Worm (Caenorhabditis elegans) whole organism, L4 larva: ENCODE results near the gene R04E5.7.

Experiments
- F26F4.8 ChIP-seq: fragments of 200-800 bp; sonication (Bioruptor generic); conservative IDR thresholded peaks from 2 replicates; pipeline ENCODE4 v1.3.6; 2022; ENCODE audit warnings: missing genetic modification characterization, missing compliant biosample characterization
- F37D6.2 ChIP-seq: sonication (generic microtip); optimal IDR thresholded peaks from 2 replicates; lab custom pipeline; 2016; ENCODE audit warnings: mild to moderate bottlenecking, missing genetic modification characterization, missing compliant biosample characterization
- F44E2.7 ChIP-seq: fragments of 200-800 bp; sonication (Bioruptor generic); IDR thresholded peaks from 2 replicates; pipeline ENCODE4 v2.1.2; 2022; ENCODE audit warnings: missing genetic modification characterization, missing compliant biosample characterization
- F49E8.2 ChIP-seq: sonication (generic microtip); optimal IDR thresholded peaks from 2 replicates; lab custom pipeline; 2016; ENCODE audit warnings: missing compliant biosample characterization, mild to moderate bottlenecking, missing genetic modification characterization, borderline replicate concordance
- Y48G9A.11 ChIP-seq: fragments of 200-800 bp; sonication (Bioruptor generic); IDR thresholded peaks from 2 replicates; pipeline ENCODE4 v1.3.6; 2022; ENCODE audit warnings: missing genetic modification reagents, missing genetic modification characterization, missing compliant biosample characterization
- ZK546.5 ChIP-seq, 2 experiments: sonication (generic microtip); optimal IDR thresholded peaks; 2 replicates each; lab custom pipeline; 2017; ENCODE audit warnings: missing biosample characterization in 2 of 2, missing genetic modification characterization in 2 of 2
- attf-4 ChIP-seq: sonication (generic microtip); optimal IDR thresholded peaks from 3 replicates; lab custom pipeline; 2017; ENCODE audit warnings: missing biosample characterization, missing genetic modification characterization
- ceh-20 ChIP-seq: fragments of 200-800 bp; sonication (Bioruptor generic); IDR thresholded peaks from 2 replicates; pipeline ENCODE4 v1.3.6; 2022; ENCODE audit warnings: missing genetic modification reagents, missing genetic modification characterization, missing compliant biosample characterization
- ceh-28 ChIP-seq: fragments of 150-350 bp; optimal IDR thresholded peaks from 2 replicates; lab custom pipeline; 2014; ENCODE audit warnings: missing biosample characterization, missing genetic modification reagents, missing genetic modification characterization
- daf-16 ChIP-seq, 3 experiments: sonication (generic microtip); optimal IDR thresholded peaks; 2 replicates each; lab custom pipeline; 2016 to 2017; ENCODE audit warnings: missing genetic modification characterization in 3 of 3, missing genetic modification reagents in 3 of 3, mild to moderate bottlenecking in 2 of 3, missing compliant biosample characterization in 2 of 3, missing biosample characterization in 1 of 3, moderate library complexity in 1 of 3
- daf-19 ChIP-seq: fragments of 200-800 bp; sonication (Bioruptor generic); conservative IDR thresholded peaks from 2 replicates; pipeline ENCODE4 v1.3.6; 2022; ENCODE audit warnings: missing genetic modification characterization, missing compliant biosample characterization
- dmd-6 ChIP-seq: fragments of 200-800 bp; sonication (Bioruptor generic); IDR thresholded peaks from 2 replicates; pipeline ENCODE4 v1.3.6; 2022; ENCODE audit warnings: missing genetic modification reagents, missing genetic modification characterization, missing compliant biosample characterization
- dmd-8 ChIP-seq: fragments of 200-800 bp; sonication (Bioruptor generic); IDR thresholded peaks from 2 replicates; pipeline ENCODE4 v1.3.6; 2022; ENCODE audit warnings: missing genetic modification characterization, missing compliant biosample characterization
- duxl-1 ChIP-seq: sonication (generic microtip); optimal IDR thresholded peaks from 2 replicates; lab custom pipeline; 2016; ENCODE audit warnings: mild to moderate bottlenecking, missing genetic modification characterization, moderate library complexity, missing compliant biosample characterization; ENCODE audit not compliant: poor library complexity
- dve-1 ChIP-seq: sonication (generic microtip); optimal IDR thresholded peaks from 2 replicates; lab custom pipeline; 2017; ENCODE audit warnings: antibody characterized with exemption, mild to moderate bottlenecking, missing genetic modification characterization, missing compliant biosample characterization; ENCODE audit not compliant: insufficient read depth
- fkh-10 ChIP-seq: fragments of 150-350 bp; optimal IDR thresholded peaks from 2 replicates; lab custom pipeline; 2014; ENCODE audit warnings: missing biosample characterization, missing genetic modification reagents, missing genetic modification characterization
- gei-8 ChIP-seq: fragments of 200-800 bp; sonication (Bioruptor generic); optimal IDR thresholded peaks from 2 replicates; lab custom pipeline; 2018; ENCODE audit warnings: mild to moderate bottlenecking, missing genetic modification characterization, missing compliant biosample characterization
- hif-1 ChIP-seq, 2 experiments: sonication (generic microtip); optimal IDR thresholded peaks; 2 replicates each; lab custom pipeline; 2016 to 2017; ENCODE audit warnings: missing compliant biosample characterization in 2 of 2, missing genetic modification characterization in 2 of 2, missing genetic modification reagents in 2 of 2, missing genotype in 2 of 2, mild to moderate bottlenecking in 1 of 2
- hlh-11 ChIP-seq: fragments of 200-800 bp; sonication (Bioruptor generic); optimal IDR thresholded peaks from 2 replicates; lab custom pipeline; 2018; ENCODE audit warnings: mild to moderate bottlenecking, missing genetic modification characterization, missing compliant biosample characterization
- hlh-30 ChIP-seq: sonication (generic microtip); optimal IDR thresholded peaks from 2 replicates; lab custom pipeline; 2017; ENCODE audit warnings: antibody characterized with exemption, mild to moderate bottlenecking, missing genetic modification characterization, missing compliant biosample characterization; ENCODE audit not compliant: insufficient read depth
- lin-13 ChIP-seq: fragments of 150-350 bp; optimal IDR thresholded peaks from 2 replicates; lab custom pipeline; 2014; ENCODE audit warnings: missing biosample characterization, missing genetic modification reagents, missing genetic modification characterization
- lin-15B ChIP-seq: fragments of 150-350 bp; sonication (generic microtip); optimal IDR thresholded peaks from 3 replicates; lab custom pipeline; 2014; ENCODE audit warnings: missing biosample characterization, missing genetic modification characterization
- lin-29 ChIP-seq: fragments of 200-800 bp; sonication (Bioruptor generic); IDR thresholded peaks from 2 replicates; pipeline ENCODE4 v1.3.6; 2022; ENCODE audit warnings: missing genetic modification reagents, missing genetic modification characterization, missing compliant biosample characterization
- lin-38 ChIP-seq: fragments of 200-800 bp; sonication (Bioruptor generic); IDR thresholded peaks from 2 replicates; pipeline ENCODE4 v1.3.6; 2022; ENCODE audit warnings: missing genetic modification reagents, missing genetic modification characterization, missing compliant biosample characterization
- madf-9 ChIP-seq: fragments of 200-800 bp; sonication (Bioruptor generic); conservative IDR thresholded peaks from 2 replicates; pipeline ENCODE4 v1.3.6; 2022; ENCODE audit warnings: missing genetic modification reagents, missing genetic modification characterization, missing compliant biosample characterization
- mdl-1 ChIP-seq, 2 experiments: fragments of 150-350 bp in 1 of 2; sonication (generic microtip) in 1 of 2; optimal IDR thresholded peaks; 2 replicates each; lab custom pipeline; 2014 to 2017; ENCODE audit warnings: missing biosample characterization in 2 of 2, missing genetic modification characterization in 2 of 2
- mdt-29 ChIP-seq: fragments of 200-800 bp; sonication (Bioruptor generic); IDR thresholded peaks from 2 replicates; pipeline ENCODE4 v1.3.6; 2022; ENCODE audit warnings: missing genetic modification reagents, missing genetic modification characterization, missing compliant biosample characterization
- nhr-10 ChIP-seq: fragments of 150-350 bp; optimal IDR thresholded peaks from 2 replicates; lab custom pipeline; 2014; ENCODE audit warnings: missing biosample characterization, missing genetic modification characterization
- nhr-11 ChIP-seq: fragments of 150-350 bp; optimal IDR thresholded peaks from 2 replicates; lab custom pipeline; 2014; ENCODE audit warnings: missing biosample characterization, missing genetic modification characterization
- nhr-111 ChIP-seq: fragments of 200-800 bp; sonication (Bioruptor generic); optimal IDR thresholded peaks from 2 replicates; lab custom pipeline; 2018; ENCODE audit warnings: mild to moderate bottlenecking, missing genetic modification characterization, missing compliant biosample characterization
- nhr-28 ChIP-seq: fragments of 150-350 bp; optimal IDR thresholded peaks from 2 replicates; lab custom pipeline; 2014; ENCODE audit warnings: missing biosample characterization, missing genetic modification characterization
- nhr-48 ChIP-seq: sonication (generic microtip); optimal IDR thresholded peaks from 2 replicates; lab custom pipeline; 2016; ENCODE audit warnings: mild to moderate bottlenecking, missing genetic modification characterization, missing compliant biosample characterization
- nhr-6 ChIP-seq: fragments of 150-350 bp; optimal IDR thresholded peaks from 2 replicates; lab custom pipeline; 2014; ENCODE audit warnings: missing biosample characterization, missing genetic modification characterization
- pqm-1 ChIP-seq: sonication (generic microtip); optimal IDR thresholded peaks from 2 replicates; lab custom pipeline; 2017; ENCODE audit warnings: missing biosample characterization, missing genetic modification characterization
- rbr-2 ChIP-seq: sonication (generic microtip); optimal IDR thresholded peaks from 2 replicates; lab custom pipeline; 2016; ENCODE audit warnings: missing genotype, missing genetic modification characterization, missing compliant biosample characterization
- saeg-2 ChIP-seq: fragments of 200-800 bp; sonication (Bioruptor generic); IDR thresholded peaks from 2 replicates; pipeline ENCODE4 v1.3.6; 2022; ENCODE audit warnings: missing genetic modification reagents, missing genetic modification characterization, missing compliant biosample characterization
- spr-1 ChIP-seq: sonication (generic microtip); optimal IDR thresholded peaks from 2 replicates; lab custom pipeline; 2016; ENCODE audit warnings: mild to moderate bottlenecking, missing genetic modification characterization, missing compliant biosample characterization
- tag-97 ChIP-seq: fragments of 200-800 bp; sonication (Bioruptor generic); IDR thresholded peaks from 2 replicates; pipeline ENCODE4 v1.3.6; 2022; ENCODE audit warnings: missing genetic modification characterization, missing compliant biosample characterization
- unc-39 ChIP-seq: sonication (generic microtip); optimal IDR thresholded peaks from 2 replicates; lab custom pipeline; 2017; ENCODE audit warnings: missing biosample characterization, missing genetic modification characterization
- vab-7 ChIP-seq: fragments of 200-800 bp; sonication (Bioruptor generic); IDR thresholded peaks from 2 replicates; pipeline ENCODE4 v1.3.6; 2022; ENCODE audit warnings: missing genetic modification reagents, missing genetic modification characterization, missing compliant biosample characterization
- zag-1 ChIP-seq: fragments of 150-350 bp; optimal IDR thresholded peaks from 2 replicates; lab custom pipeline; 2014; ENCODE audit warnings: missing biosample characterization, missing genetic modification characterization
- zip-2 ChIP-seq: fragments of 150-350 bp; optimal IDR thresholded peaks from 2 replicates; lab custom pipeline; 2014; ENCODE audit warnings: missing biosample characterization, missing genetic modification characterization

R04E5.7 gene

ce11 chrX:8762927-8763326 lies 34.1 kb downstream of the R04E5.7 start:
- TF ChIP-seq ZK546.5 (tag; optimal IDR thresholded peaks at IDR 0.05; lab: Kevin White, UChicago) (no peak), nhr-11 (tag; lab: Kevin White, UChicago) (peak; percentile 4), Y48G9A.11 (GFP tag; lab: Robert Waterston, UW) (no peak), mdt-29 (GFP tag; lab: Robert Waterston, UW) (no peak), nhr-111 (GFP tag; lab: Kevin White, UChicago) (no peak), hlh-11 (tag; lab: Kevin White, UChicago) (peak; percentile 3), lin-13 (GFP tag; lab: Kevin White, UChicago) (no peak)

DNA sequence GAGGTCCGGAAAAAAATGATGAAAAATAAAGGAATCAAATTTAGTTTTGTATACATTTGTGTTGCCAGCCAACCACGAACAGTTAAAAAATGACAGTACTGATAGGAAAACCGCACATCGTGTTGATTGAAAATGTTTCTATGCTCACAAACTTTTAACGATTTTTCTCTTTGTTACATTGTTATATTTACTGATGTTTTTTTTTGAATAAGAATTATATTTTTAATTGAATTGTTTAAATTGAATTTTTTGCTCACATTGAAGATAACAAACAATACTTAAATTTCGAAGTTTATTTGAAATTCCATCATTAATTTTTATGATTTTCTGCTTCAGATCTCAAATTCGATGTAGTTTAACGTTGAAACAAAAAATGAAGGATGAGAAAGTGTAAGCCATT lies 35.6 kb downstream of the R04E5.7 start, which contains the start of gene M02D8.5:
Gene M02D8.5, minus strand, starts transcription at position 101 of the 400 bp plus-strand sequence.
- TF ChIP-seq daf-16 (GFP tag; optimal IDR thresholded peaks at IDR 0.05; lab: Kevin White, UChicago) (no peak), daf-16 (tag; optimal IDR thresholded peaks at IDR 0.05; lab: Kevin White, UChicago) (peak; percentile 11), ceh-20 (GFP tag; lab: Robert Waterston, UW) (no peak), madf-9 (no peak)

DNA sequence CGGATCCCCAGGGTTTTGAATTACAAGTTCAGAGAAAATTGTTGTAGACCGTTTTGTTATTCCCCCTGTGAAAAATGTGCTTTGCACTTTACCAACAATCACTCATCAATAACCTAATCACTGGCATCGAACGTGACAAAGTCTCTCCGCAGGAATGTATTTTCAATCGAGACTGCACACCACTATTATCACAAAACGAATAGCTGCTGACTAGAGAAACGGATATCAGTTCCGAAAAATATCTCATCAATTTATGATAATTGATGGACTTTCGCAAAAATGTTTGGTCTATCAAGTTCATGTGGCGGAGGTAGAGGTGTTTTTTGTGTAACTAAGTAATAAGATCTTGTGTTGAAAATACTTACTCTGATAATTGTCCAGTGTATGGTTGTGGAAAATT lies 36.0 kb downstream of the R04E5.7 start:
- TF ChIP-seq mdl-1 (tag; optimal IDR thresholded peaks at IDR 0.05; lab: Kevin White, UChicago) (peak in 1 of 2 experiments; percentile 3), nhr-28 (tag; lab: Kevin White, UChicago) (peak; percentile 34), F26F4.8 (no peak), zag-1 (no peak), F37D6.2 (tag; lab: Kevin White, UChicago) (no peak), nhr-10 (tag; lab: Kevin White, UChicago) (peak; percentile 42), hif-1 (tag; optimal IDR thresholded peaks at IDR 0.05; lab: Kevin White, UChicago) (peak in 1 of 2 experiments; percentile 10), hlh-30 (tag; lab: Kevin White, UChicago) (peak; percentile 40), hlh-11 (tag; lab: Kevin White, UChicago) (peak; percentile 12), daf-16 (GFP tag; optimal IDR thresholded peaks at IDR 0.05; lab: Kevin White, UChicago) (peak in 1 of 2 experiments; percentile 58), daf-16 (tag; optimal IDR thresholded peaks at IDR 0.05; lab: Kevin White, UChicago) (peak; percentile 41), dve-1 (tag; lab: Kevin White, UChicago) (peak; percentile 31), saeg-2 (no peak)

ce11 chrX:8755987-8756386 lies 41.1 kb downstream of the R04E5.7 start:
- TF ChIP-seq nhr-48 (tag; lab: Kevin White, UChicago) = peak; percentile 18
- no peak for TF ChIP-seq nhr-6 (tag; lab: Kevin White, UChicago)
- TF ChIP-seq mdl-1 (tag; optimal IDR thresholded peaks at IDR 0.05; lab: Kevin White, UChicago) = no peak
- TF ChIP-seq hlh-11 (tag; lab: Kevin White, UChicago) = peak; percentile 38
- peak; percentile 24 for TF ChIP-seq nhr-28 (tag; lab: Kevin White, UChicago)
- no peak for TF ChIP-seq F44E2.7 (GFP tag; lab: Robert Waterston, UW)
- no peak for TF ChIP-seq rbr-2
- TF ChIP-seq tag-97 = no peak
- no peak for TF ChIP-seq unc-39 (tag; lab: Kevin White, UChicago)
- peak; percentile 29; the same call in 1 of the 2 replicates for TF ChIP-seq dmd-6
- no peak for TF ChIP-seq lin-15B (tag; lab: Kevin White, UChicago)
- TF ChIP-seq attf-4 (tag; lab: Kevin White, UChicago) = no peak
- TF ChIP-seq daf-16 (GFP tag; optimal IDR thresholded peaks at IDR 0.05; lab: Kevin White, UChicago) = no peak
- peak; percentile 96 for TF ChIP-seq daf-16 (tag; optimal IDR thresholded peaks at IDR 0.05; lab: Kevin White, UChicago)
- TF ChIP-seq ceh-28 (tag; lab: Kevin White, UChicago) = no peak
- TF ChIP-seq vab-7 (GFP tag; lab: Robert Waterston, UW) = no peak
- no peak for TF ChIP-seq lin-29 (GFP tag; lab: Robert Waterston, UW)
- no peak for TF ChIP-seq madf-9
- TF ChIP-seq spr-1 (tag; lab: Kevin White, UChicago) = no peak
- no peak for TF ChIP-seq duxl-1 (tag; lab: Kevin White, UChicago)
- TF ChIP-seq F49E8.2 (tag; lab: Kevin White, UChicago) = no peak
- TF ChIP-seq dmd-8 (GFP tag; lab: Robert Waterston, UW) = no peak
- TF ChIP-seq gei-8 (GFP tag; lab: Kevin White, UChicago) = no peak
- peak; percentile 89 for TF ChIP-seq dve-1 (tag; lab: Kevin White, UChicago)
- no peak for TF ChIP-seq daf-19 (GFP tag; lab: Robert Waterston, UW)
- no peak for TF ChIP-seq zag-1
- no peak for TF ChIP-seq pqm-1 (tag; lab: Kevin White, UChicago)
- TF ChIP-seq lin-38 (GFP tag; lab: Robert Waterston, UW) = no peak
- no peak for TF ChIP-seq zip-2 (tag; lab: Kevin White, UChicago)
- TF ChIP-seq mdt-29 (GFP tag; lab: Robert Waterston, UW) = no peak
- no peak for TF ChIP-seq fkh-10 (GFP tag; lab: Kevin White, UChicago)
- TF ChIP-seq hlh-30 (tag; lab: Kevin White, UChicago) = peak; percentile 64
